Worm (Caenorhabditis elegans) whole organism, L4 larva: ENCODE measurements around the gene dao-4.

ENCODE experiments used
- ama-1 ChIP-seq: fragments of 150-350 bp; optimal IDR thresholded peaks from 2 replicates; lab custom pipeline; 2014; ENCODE audit warnings: inconsistent platforms, mixed read lengths
- pqm-1 ChIP-seq: sonication (generic microtip); optimal IDR thresholded peaks from 2 replicates; lab custom pipeline; 2017; ENCODE audit warnings: missing biosample characterization, missing genetic modification characterization
- saeg-2 ChIP-seq: fragments of 200-800 bp; sonication (Bioruptor generic); IDR thresholded peaks from 2 replicates; pipeline ENCODE4 v1.3.6; 2022; ENCODE audit warnings: missing genetic modification reagents, missing genetic modification characterization, missing compliant biosample characterization

DNA sequence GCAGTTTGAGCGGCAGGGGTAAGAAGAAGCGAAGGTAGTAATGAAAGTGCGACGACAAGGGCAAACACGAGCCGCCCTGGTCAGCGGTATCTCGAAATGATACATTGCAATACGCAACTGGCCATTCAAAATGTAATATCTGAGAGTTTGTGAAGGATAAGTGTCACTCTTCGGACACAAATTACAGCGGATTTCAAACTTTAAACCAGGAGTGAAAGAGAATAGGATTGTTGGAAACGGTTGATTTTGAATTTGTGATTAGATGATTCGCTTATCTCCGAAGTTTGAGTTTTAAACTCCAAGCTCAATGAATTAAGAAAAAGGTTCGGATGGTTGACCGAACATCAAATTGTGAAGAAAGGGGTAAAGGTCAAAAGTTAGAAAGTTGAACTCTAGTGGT, 27.8 kb upstream of the dao-4 start, which contains the start of gene ZC374.2:
- TF ChIP-seq saeg-2 (no peak), ama-1 (lab: Kevin White, UChicago) (no peak), pqm-1 (no peak)
